Fruit fly (Drosophila melanogaster) whole organism, embryonic: Measurements from ENCODE around the gene bmm.

Source experiments
- B-H1 ChIP-seq: fragments of 200-800 bp; sonication (Bioruptor generic); IDR thresholded peaks from 3 replicates; pipeline ENCODE4 v1.3.6; 2022; ENCODE audit warnings: missing biosample characterization, missing genetic modification characterization
- Eip74EF ChIP-seq, 2 experiments: fragments of 200-800 bp in 1 of 2; fragments of >200 bp in 1 of 2; sonication (Bioruptor generic) in 1 of 2; optimal IDR thresholded peaks; 2 replicates each; lab custom pipeline; 2017 to 2019; ENCODE audit warnings: missing biosample characterization in 2 of 2, missing genetic modification characterization in 2 of 2, mild to moderate bottlenecking in 1 of 2, moderate library complexity in 1 of 2

dm6 chr3L:14784949-14785408 lies 1.2 kb downstream of the bmm start:
- peak; percentile 67; the same call in 1 of the 3 replicates for TF ChIP-seq B-H1 (GFP tag; lab: Robert Waterston, UW)
- peak in 1 of 2 experiments; percentile 97 for TF ChIP-seq Eip74EF (GFP tag; optimal IDR thresholded peaks at IDR 0.05; lab: Kevin White, UChicago)
